Worm (Caenorhabditis elegans) whole organism, L1 larva: ENCODE data around the gene srh-30.
A peak's percentile ranks its signal among the peaks of the same experiment; 100 is the strongest.

Experiments
- C34B4.2 ChIP-seq: sonication (generic microtip); optimal IDR thresholded peaks from 2 replicates; lab custom pipeline; 2017; ENCODE audit warnings: mild to moderate bottlenecking, missing genetic modification characterization, missing compliant biosample characterization
- Y116A8C.19 ChIP-seq: sonication (generic microtip); optimal IDR thresholded peaks from 2 replicates; lab custom pipeline; 2016; ENCODE audit warnings: missing compliant biosample characterization, missing genetic modification characterization, borderline replicate concordance
- aha-1 ChIP-seq: fragments of 150-350 bp; optimal IDR thresholded peaks from 2 replicates; lab custom pipeline; 2014; ENCODE audit warnings: missing biosample characterization, missing genetic modification characterization
- aly-2 ChIP-seq: fragments of 150-350 bp; optimal IDR thresholded peaks from 2 replicates; lab custom pipeline; 2014; ENCODE audit warnings: missing biosample characterization, missing genetic modification characterization
- blmp-1 ChIP-seq: fragments of 150-350 bp; optimal IDR thresholded peaks from 2 replicates; lab custom pipeline; 2014; ENCODE audit warnings: missing biosample characterization, missing genetic modification characterization
- ceh-63 ChIP-seq: fragments of 200-800 bp; sonication (Bioruptor generic); optimal IDR thresholded peaks from 2 replicates; lab custom pipeline; 2018; ENCODE audit warnings: mild to moderate bottlenecking, missing genetic modification characterization, missing compliant biosample characterization
- ceh-82 ChIP-seq, 3 experiments: fragments of 150-350 bp in 1 of 3; sonication (generic microtip) in 2 of 3; optimal IDR thresholded peaks; 2 replicates each; lab custom pipeline; 2014 to 2017; ENCODE audit warnings: missing biosample characterization in 3 of 3, missing genetic modification characterization in 3 of 3
- efl-1 ChIP-seq, 4 experiments: fragments of 150-350 bp; optimal IDR thresholded peaks in 3 of 4; peaks in 1 of 4; 1 replicate in 1 of 4; 2 replicates in 3 of 4; lab custom pipeline; 2014; ENCODE audit warnings: missing biosample characterization in 2 of 4, missing genetic modification characterization in 2 of 4, missing genetic modification reagents in 2 of 4
- elt-3 ChIP-seq, 6 experiments: fragments of 150-350 bp in 1 of 6; sonication (generic microtip); optimal IDR thresholded peaks; 2 replicates each; lab custom pipeline; 2017 to 2018; ENCODE audit warnings: missing biosample characterization in 6 of 6, missing genetic modification characterization in 6 of 6, inconsistent platforms in 1 of 6
- fkh-10 ChIP-seq: sonication (generic microtip); optimal IDR thresholded peaks from 2 replicates; lab custom pipeline; 2017; ENCODE audit warnings: missing biosample characterization, missing genetic modification reagents, missing genetic modification characterization
- fos-1 ChIP-seq: fragments of 150-350 bp; optimal IDR thresholded peaks from 2 replicates; lab custom pipeline; 2014; ENCODE audit warnings: missing biosample characterization, missing genetic modification characterization
- hpl-2 ChIP-seq: fragments of 150-350 bp; optimal IDR thresholded peaks from 2 replicates; lab custom pipeline; 2014; ENCODE audit warnings: missing biosample characterization, missing genetic modification reagents, missing genetic modification characterization
- jun-1 ChIP-seq: fragments of 150-350 bp; optimal IDR thresholded peaks from 2 replicates; lab custom pipeline; 2014; ENCODE audit warnings: missing biosample characterization, missing genetic modification reagents, missing genetic modification characterization
- lin-13 ChIP-seq: fragments of 150-350 bp; optimal IDR thresholded peaks from 2 replicates; lab custom pipeline; 2014; ENCODE audit warnings: missing biosample characterization, missing genetic modification reagents, missing genetic modification characterization
- lin-14 ChIP-seq: fragments of 200-800 bp; sonication (Bioruptor generic); optimal IDR thresholded peaks from 2 replicates; lab custom pipeline; 2018; ENCODE audit warnings: mild to moderate bottlenecking, missing genetic modification characterization, moderate library complexity, missing compliant biosample characterization
- lin-15B ChIP-seq: fragments of 150-350 bp; sonication (generic microtip); optimal IDR thresholded peaks from 3 replicates; lab custom pipeline; 2014; ENCODE audit warnings: missing biosample characterization, missing genetic modification characterization
- lin-39 ChIP-seq: fragments of 150-350 bp; optimal IDR thresholded peaks from 2 replicates; lab custom pipeline; 2014; ENCODE audit warnings: missing biosample characterization, missing genetic modification reagents, missing genetic modification characterization
- mef-2 ChIP-seq: fragments of 150-350 bp; optimal IDR thresholded peaks from 2 replicates; lab custom pipeline; 2014; ENCODE audit warnings: missing biosample characterization, missing genetic modification characterization
- mep-1 ChIP-seq: fragments of 150-350 bp; optimal IDR thresholded peaks from 2 replicates; lab custom pipeline; 2014; ENCODE audit warnings: missing biosample characterization, missing genetic modification characterization
- nhr-11 ChIP-seq: fragments of 150-350 bp; optimal IDR thresholded peaks from 2 replicates; lab custom pipeline; 2014; ENCODE audit warnings: missing biosample characterization, missing genetic modification characterization
- nhr-12 ChIP-seq: sonication (generic microtip); optimal IDR thresholded peaks from 2 replicates; lab custom pipeline; 2017; ENCODE audit warnings: missing biosample characterization, missing genetic modification characterization
- nhr-20 ChIP-seq: sonication (generic microtip); optimal IDR thresholded peaks from 2 replicates; lab custom pipeline; 2016; ENCODE audit warnings: mild to moderate bottlenecking, missing genetic modification characterization, missing compliant biosample characterization
- nhr-47 ChIP-seq: sonication (generic microtip); optimal IDR thresholded peaks from 2 replicates; lab custom pipeline; 2016; ENCODE audit warnings: mild to moderate bottlenecking, missing genetic modification characterization, moderate library complexity, missing compliant biosample characterization
- nhr-71 ChIP-seq: sonication (generic microtip); optimal IDR thresholded peaks from 2 replicates; lab custom pipeline; 2016; ENCODE audit warnings: mild to moderate bottlenecking, missing genetic modification characterization, moderate library complexity, missing compliant biosample characterization
- nhr-76 ChIP-seq: sonication (generic microtip); optimal IDR thresholded peaks from 2 replicates; lab custom pipeline; 2017; ENCODE audit warnings: missing biosample characterization, missing genetic modification characterization
- nhr-77 ChIP-seq: fragments of 150-350 bp; optimal IDR thresholded peaks from 2 replicates; lab custom pipeline; 2014; ENCODE audit warnings: missing biosample characterization, missing genetic modification characterization
- nhr-85 ChIP-seq: sonication (generic microtip); peaks from one replicate; lab custom pipeline; 2016; ENCODE audit warnings: missing genetic modification characterization, inconsistent platforms, missing compliant biosample characterization
- nhr-90 ChIP-seq: sonication (generic microtip); optimal IDR thresholded peaks from 2 replicates; lab custom pipeline; 2016; ENCODE audit warnings: mild to moderate bottlenecking, missing genetic modification characterization, missing compliant biosample characterization; ENCODE audit not compliant: poor library complexity
- pag-3 ChIP-seq: sonication (generic microtip); optimal IDR thresholded peaks from 2 replicates; lab custom pipeline; 2017; ENCODE audit warnings: missing genetic modification characterization, mild to moderate bottlenecking, missing compliant biosample characterization, antibody characterized with exemption, borderline replicate concordance; ENCODE audit not compliant: insufficient read depth
- pax-3 ChIP-seq: fragments of 200-800 bp; sonication (Bioruptor generic); optimal IDR thresholded peaks from 2 replicates; lab custom pipeline; 2018; ENCODE audit warnings: mild to moderate bottlenecking, missing genetic modification characterization, moderate library complexity, missing compliant biosample characterization
- skn-1 ChIP-seq: fragments of 150-350 bp; optimal IDR thresholded peaks from 2 replicates; lab custom pipeline; 2014; ENCODE audit warnings: missing biosample characterization, missing genetic modification characterization
- snu-23 ChIP-seq: sonication (generic microtip); optimal IDR thresholded peaks from 2 replicates; lab custom pipeline; 2016; ENCODE audit warnings: missing genetic modification characterization, missing compliant biosample characterization
- sup-37 ChIP-seq: fragments of 200-800 bp; sonication (Bioruptor generic); optimal IDR thresholded peaks from 2 replicates; lab custom pipeline; 2018; ENCODE audit warnings: mild to moderate bottlenecking, missing genetic modification characterization, missing compliant biosample characterization
- swsn-7 ChIP-seq: sonication (generic microtip); optimal IDR thresholded peaks from 2 replicates; lab custom pipeline; 2016; ENCODE audit warnings: missing genetic modification characterization, missing compliant biosample characterization
- unc-98 ChIP-seq: fragments of 200-800 bp; sonication (Bioruptor generic); IDR thresholded peaks from 2 replicates; pipeline ENCODE4 v1.3.6; 2022; ENCODE audit warnings: missing genetic modification characterization, missing compliant biosample characterization
- zag-1 ChIP-seq: fragments of 150-350 bp; optimal IDR thresholded peaks from 2 replicates; lab custom pipeline; 2014; ENCODE audit warnings: missing biosample characterization, missing genetic modification characterization
- zip-4 ChIP-seq: fragments of 200-800 bp; sonication (Bioruptor generic); optimal IDR thresholded peaks from 2 replicates; lab custom pipeline; 2018; ENCODE audit warnings: mild to moderate bottlenecking, missing genetic modification characterization, moderate library complexity, missing compliant biosample characterization

srh-30 gene

DNA sequence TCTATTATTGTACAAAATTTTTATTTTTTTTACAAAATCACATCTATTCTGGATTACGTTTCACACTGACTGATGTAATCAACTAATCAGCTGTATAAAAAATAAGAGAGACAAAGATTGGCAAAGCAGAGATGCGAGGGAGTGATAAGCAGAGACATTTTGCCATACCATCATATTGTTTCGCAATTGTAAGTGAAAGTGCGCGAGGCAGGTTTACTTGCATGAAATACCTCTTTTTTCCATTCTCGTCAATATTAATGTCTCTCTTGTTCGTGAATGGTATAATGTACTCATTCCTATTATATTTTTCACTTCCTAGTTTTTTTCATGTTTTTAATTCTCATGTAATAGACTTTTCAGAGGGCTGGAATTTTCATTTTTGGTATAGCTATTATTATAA, 34.7 kb downstream of the srh-30 start:
- no peak for TF ChIP-seq lin-15B
- no peak for TF ChIP-seq nhr-11 (tag; lab: Kevin White, UChicago)
- TF ChIP-seq mef-2 = no peak
- TF ChIP-seq elt-3 (tag; optimal IDR thresholded peaks at IDR 0.05; lab: Kevin White, UChicago) = peak in 1 of 6 experiments; percentile 81
- TF ChIP-seq lin-14 (GFP tag; lab: Kevin White, UChicago) = peak; percentile 42
- peak; percentile 71 for TF ChIP-seq nhr-85 (tag; lab: Kevin White, UChicago)
- no peak for TF ChIP-seq unc-98 (GFP tag; lab: Robert Waterston, UW)
- TF ChIP-seq pag-3 (tag; lab: Kevin White, UChicago) = peak; percentile 35
- TF ChIP-seq blmp-1 (tag; lab: Kevin White, UChicago) = peak; percentile 92

DNA sequence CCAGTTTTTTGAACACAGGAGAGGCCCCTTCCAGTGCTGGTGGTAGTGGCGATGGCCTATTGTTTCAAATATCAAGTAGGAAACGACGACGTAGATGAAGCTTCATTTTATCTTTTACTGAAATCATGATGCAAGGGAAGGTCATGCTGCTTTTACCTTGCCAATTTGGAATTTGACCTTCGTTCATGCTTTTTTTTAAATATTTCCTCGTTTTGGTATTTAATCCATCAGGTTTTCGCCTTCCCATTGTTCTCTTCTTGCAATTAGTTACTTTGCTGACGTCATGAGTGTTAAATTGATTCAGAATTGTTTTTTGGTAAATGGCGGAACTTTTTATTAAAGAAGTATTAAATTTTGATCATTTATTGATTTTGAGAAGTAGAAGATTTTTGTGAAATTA, 35.4 kb downstream of the srh-30 start:
- peak; percentile 63 for TF ChIP-seq nhr-85 (tag; lab: Kevin White, UChicago)
- no peak for TF ChIP-seq zag-1 (tag; lab: Kevin White, UChicago)

DNA sequence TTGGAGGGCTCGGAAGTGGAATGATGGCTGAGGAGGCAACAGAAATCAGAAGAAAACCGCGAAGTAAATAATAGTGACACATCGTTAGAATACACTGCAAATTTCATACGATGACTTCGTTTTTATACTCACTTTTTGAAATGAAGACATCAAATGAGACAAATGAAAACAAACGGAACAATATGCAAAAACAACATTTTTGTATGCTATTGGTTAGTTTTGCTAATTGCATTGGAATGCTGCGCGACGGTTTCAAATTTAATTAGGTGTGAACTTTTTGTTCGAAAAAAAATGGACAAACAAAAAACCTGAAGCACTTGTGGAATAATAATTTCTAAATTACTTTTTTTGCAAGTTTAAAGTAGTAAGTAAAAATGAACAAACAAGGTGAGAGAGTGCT, 38.5 kb downstream of the srh-30 start, which contains the start of gene grl-8:
grl-8 (minus strand) TSS at position 101 of the 400 bp plus-strand sequence.
- TF ChIP-seq mep-1 (tag; lab: Kevin White, UChicago) (no peak), pax-3 (tag; lab: Kevin White, UChicago) (no peak), jun-1 (tag; lab: Kevin White, UChicago) (no peak), zip-4 (GFP tag; lab: Kevin White, UChicago) (no peak), blmp-1 (tag; lab: Kevin White, UChicago) (no peak), swsn-7 (tag; lab: Kevin White, UChicago) (no peak), nhr-85 (tag; lab: Kevin White, UChicago) (no peak), nhr-71 (no peak), mef-2 (no peak), nhr-12 (no peak), skn-1 (no peak)

DNA sequence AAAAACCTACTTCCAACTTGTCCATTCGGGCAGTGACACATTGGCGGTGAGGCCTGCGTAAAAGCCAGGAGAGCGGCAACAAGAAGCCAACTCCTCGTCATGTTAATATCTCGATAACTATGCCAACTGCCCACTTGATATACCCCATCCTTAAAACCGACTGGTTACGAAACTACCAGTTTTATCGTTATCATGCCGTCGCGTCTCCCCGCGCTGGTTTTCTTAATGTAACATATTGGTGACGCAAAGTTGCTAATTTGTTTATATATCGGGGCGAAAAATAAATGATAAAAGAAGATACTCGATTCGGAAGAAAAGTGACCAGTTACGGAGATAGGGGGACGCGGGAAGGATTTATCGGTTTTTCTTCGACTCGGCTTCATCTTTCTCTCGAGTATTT, 40.0 kb downstream of the srh-30 start, which contains the start of gene grl-9:
grl-9 (minus strand) TSS at position 101 of the 400 bp plus-strand sequence.
- no peak for TF ChIP-seq ceh-82 (tag; optimal IDR thresholded peaks at IDR 0.05; lab: Kevin White, UChicago)
- TF ChIP-seq blmp-1 (tag; lab: Kevin White, UChicago) = peak; percentile 24
- no peak for TF ChIP-seq efl-1 (optimal IDR thresholded peaks at IDR 0.05; lab: Kevin White, UChicago)
- peak in 1 of 2 experiments; percentile 53 for TF ChIP-seq efl-1 (GFP tag; optimal IDR thresholded peaks at IDR 0.05 in 1 of 2; lab: Kevin White, UChicago)
- no peak for TF ChIP-seq sup-37 (GFP tag; lab: Kevin White, UChicago)
- TF ChIP-seq Y116A8C.19 = no peak
- peak in 1 of 6 experiments; percentile 3 for TF ChIP-seq elt-3 (tag; optimal IDR thresholded peaks at IDR 0.05; lab: Kevin White, UChicago)
- TF ChIP-seq ceh-63 = no peak

DNA sequence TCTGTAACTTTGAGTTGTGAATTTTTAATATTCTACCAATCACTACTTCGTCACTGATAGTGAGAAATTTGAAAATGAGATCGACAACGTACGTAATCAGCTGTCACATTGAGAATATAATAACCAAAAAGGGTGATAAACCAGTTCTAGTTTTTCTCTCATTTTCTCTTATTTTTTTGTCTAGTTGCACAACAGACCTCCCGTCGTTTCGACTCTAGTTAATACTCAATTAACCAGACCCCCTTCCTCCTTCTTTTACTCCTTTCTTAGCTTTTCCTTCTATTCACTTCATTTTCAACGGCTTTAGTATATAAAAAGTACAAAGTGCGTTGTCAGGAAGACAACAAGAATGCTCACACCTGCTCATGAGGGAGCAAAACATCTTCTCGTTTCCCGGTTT, 44.3 kb downstream of the srh-30 start, which contains the start of gene ZC487.1:
ZC487.1 (plus strand) TSS at position 301 of the 400 bp plus-strand sequence.
- TF ChIP-seq elt-3 (tag; optimal IDR thresholded peaks at IDR 0.05; lab: Kevin White, UChicago) = no peak
- TF ChIP-seq swsn-7 (tag; lab: Kevin White, UChicago) = no peak
- no peak for TF ChIP-seq nhr-20 (tag; lab: Kevin White, UChicago)
- no peak for TF ChIP-seq efl-1 (optimal IDR thresholded peaks at IDR 0.05; lab: Kevin White, UChicago)
- TF ChIP-seq efl-1 (GFP tag; optimal IDR thresholded peaks at IDR 0.05 in 1 of 2; lab: Kevin White, UChicago) = no peak
- TF ChIP-seq aly-2 = no peak
- no peak for TF ChIP-seq fos-1 (tag; lab: Kevin White, UChicago)
- no peak for TF ChIP-seq snu-23 (GFP tag; lab: Kevin White, UChicago)
- no peak for TF ChIP-seq hpl-2 (GFP tag; lab: Kevin White, UChicago)
- TF ChIP-seq blmp-1 (tag; lab: Kevin White, UChicago) = no peak
- no peak for TF ChIP-seq lin-39 (tag; lab: Kevin White, UChicago)
- TF ChIP-seq lin-13 (GFP tag; lab: Kevin White, UChicago) = no peak
- no peak for TF ChIP-seq nhr-76
- no peak for TF ChIP-seq C34B4.2
- no peak for TF ChIP-seq zip-4 (GFP tag; lab: Kevin White, UChicago)
- no peak for TF ChIP-seq nhr-77
- TF ChIP-seq fkh-10 (GFP tag; lab: Kevin White, UChicago) = no peak
- no peak for TF ChIP-seq nhr-90 (tag; lab: Kevin White, UChicago)
- TF ChIP-seq aha-1 (tag; lab: Kevin White, UChicago) = no peak
- no peak for TF ChIP-seq nhr-47 (tag; lab: Kevin White, UChicago)
